Fruit fly (Drosophila melanogaster): ENCODE results near the gene TM9SF2.

DNA sequence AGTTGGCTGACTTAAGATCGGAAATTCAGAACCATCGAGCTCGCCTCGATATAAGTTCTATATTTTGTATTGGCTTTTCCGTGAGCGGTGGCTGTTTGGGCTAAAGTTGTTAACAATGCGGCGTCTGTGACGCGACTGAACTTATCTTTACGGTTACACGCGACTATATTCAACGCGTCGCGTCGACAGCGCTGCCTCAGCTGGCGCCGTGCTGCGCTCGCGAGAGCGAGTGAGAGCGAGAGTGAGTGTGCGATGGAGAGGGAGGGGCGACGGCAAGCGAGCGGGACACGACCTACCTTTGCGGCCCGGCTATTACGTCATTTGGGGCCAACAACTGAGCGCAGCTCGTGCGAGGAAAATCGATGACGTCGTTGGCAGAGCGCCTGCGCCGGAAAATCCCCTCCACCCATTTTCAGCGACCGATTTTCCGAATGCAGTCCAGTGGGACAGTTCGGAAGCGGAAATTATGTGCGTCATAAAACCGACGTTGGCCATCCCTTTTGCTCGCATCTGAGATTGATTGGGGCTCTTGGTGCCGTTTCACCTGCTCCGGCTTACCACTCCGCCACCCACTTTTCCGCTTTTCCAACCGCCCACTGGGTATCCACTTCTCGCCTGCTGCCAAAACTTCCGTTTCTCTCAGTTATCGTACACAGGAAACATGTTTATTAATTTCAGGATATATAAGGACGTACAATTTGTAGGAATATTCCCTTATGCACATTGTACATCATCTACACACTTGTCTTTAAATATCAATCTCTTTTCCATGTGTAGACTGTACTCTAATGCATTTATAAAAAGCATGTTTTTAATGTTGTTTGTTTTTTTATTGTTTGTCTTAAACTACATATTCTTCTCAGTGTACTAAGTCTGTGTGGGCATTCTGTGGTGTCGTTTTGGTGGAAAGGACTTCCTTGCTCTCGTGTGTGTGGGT is 19.4 kb downstream of the TM9SF2 start, which contains the start of gene Hr38:
- peak; percentile 37 for TF ChIP-seq CG12219 (GFP tag; optimal IDR thresholded peaks at IDR 0.05)
- no peak for TF ChIP-seq CG10462 (GFP tag; optimal IDR thresholded peaks at IDR 0.05)
- no peak for TF ChIP-seq cas (GFP tag; IDR thresholded peaks at IDR 0.05)
- no peak for TF ChIP-seq inv (GFP tag; IDR thresholded peaks at IDR 0.05; ENCODE audit: partially characterized antibody)
- TF ChIP-seq maf-S (GFP tag; optimal IDR thresholded peaks at IDR 0.05), result no peak
- no peak for TF ChIP-seq CG6254 (GFP tag; optimal IDR thresholded peaks at IDR 0.05)
- TF ChIP-seq CrebB (tag; optimal IDR thresholded peaks at IDR 0.05), result peak; percentile 12
